Fruit fly (Drosophila melanogaster): Measurements from ENCODE around the gene E5.

DNA sequence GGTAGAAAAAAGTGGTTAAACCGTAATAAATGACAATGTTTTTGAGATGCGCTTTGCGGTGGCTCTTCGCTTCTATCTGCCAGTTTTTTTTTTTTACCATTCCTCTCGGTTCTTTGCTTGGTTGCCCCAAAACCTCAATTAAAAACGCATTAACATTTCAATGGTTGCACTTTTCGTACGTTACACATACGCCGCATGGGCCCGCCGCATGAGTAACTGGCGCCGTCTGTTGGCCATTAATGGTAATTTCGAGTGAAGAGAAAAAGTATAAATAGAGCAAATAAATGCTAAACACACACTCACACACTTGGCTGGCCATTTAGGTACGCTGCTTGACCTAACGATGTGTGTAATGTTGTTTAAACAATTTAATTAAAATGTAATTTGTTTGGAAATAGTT lies 2.6 kb downstream of the E5 start:
- TF ChIP-seq Rel (GFP tag; optimal IDR thresholded peaks at IDR 0.05) = no peak
- TF ChIP-seq Rel (tag; optimal IDR thresholded peaks at IDR 0.05) = no peak
- no peak for TF ChIP-seq Jra (GFP tag; optimal IDR thresholded peaks at IDR 0.05)
- no peak for TF ChIP-seq CrebA (GFP tag; optimal IDR thresholded peaks at IDR 0.05; ENCODE audit: borderline replicate concordance)
- TF ChIP-seq fru (GFP tag; optimal IDR thresholded peaks at IDR 0.05) = no peak
- TF ChIP-seq usp (GFP tag; optimal IDR thresholded peaks at IDR 0.05) = no peak
- no peak for TF ChIP-seq Dif (GFP tag; optimal IDR thresholded peaks at IDR 0.05; ENCODE audit: partially characterized antibody)
- TF ChIP-seq Myc (optimal IDR thresholded peaks at IDR 0.05) = no peak
- TF ChIP-seq HLH106 (tag; optimal IDR thresholded peaks at IDR 0.05) = no peak
